Worm (Caenorhabditis elegans) whole organism, mixed stage, embryonic: ENCODE data around the gene unc-17.

ENCODE experiments used
- elt-3 ChIP-seq: fragments of 150-350 bp; optimal IDR thresholded peaks from 2 replicates; lab custom pipeline; 2014; ENCODE audit warnings: missing biosample characterization, missing genetic modification characterization
- mab-5 ChIP-seq: fragments of 150-350 bp; optimal IDR thresholded peaks from 2 replicates; lab custom pipeline; 2014; ENCODE audit warnings: missing biosample characterization, missing genetic modification characterization
- nhr-12 ChIP-seq: fragments of 150-350 bp; optimal IDR thresholded peaks from 2 replicates; lab custom pipeline; 2014; ENCODE audit warnings: missing biosample characterization, missing genetic modification characterization
- nhr-237 ChIP-seq: fragments of 150-350 bp; optimal IDR thresholded peaks from 2 replicates; lab custom pipeline; 2014; ENCODE audit warnings: missing biosample characterization, missing genetic modification characterization
- pha-4 ChIP-seq: fragments of 150-350 bp; optimal IDR thresholded peaks from 2 replicates; lab custom pipeline; 2018; ENCODE audit warnings: missing biosample characterization, missing genetic modification reagents, missing genetic modification characterization
- tbx-8 ChIP-seq: fragments of 200-800 bp; sonication (Bioruptor generic); optimal IDR thresholded peaks from 2 replicates; lab custom pipeline; 2018; ENCODE audit warnings: mild to moderate bottlenecking, missing genetic modification characterization, moderate library complexity, missing compliant biosample characterization
- unc-62 ChIP-seq: fragments of 150-350 bp; optimal IDR thresholded peaks from 2 replicates; lab custom pipeline; 2014; ENCODE audit warnings: missing biosample characterization, missing genetic modification reagents, missing genetic modification characterization

- TF ChIP-seq elt-3 (no peak), pha-4 (no peak), nhr-12 (no peak), mab-5 (tag; lab: Kevin White, UChicago) (no peak), unc-62 (no peak), tbx-8 (GFP tag; lab: Kevin White, UChicago) (no peak), nhr-237 (no peak)
These were observed 20.4 kb downstream of the unc-17 start for ce11 chrIV:3604104-3604503.
